Fruit fly (Drosophila melanogaster) whole organism, embryonic: ENCODE results near the gene sunz.
A peak's percentile ranks its signal among the peaks of the same experiment; 100 is the strongest.

Experiments
- Bgb ChIP-seq: fragments of 200-800 bp; sonication (Bioruptor generic); IDR thresholded peaks from 2 replicates; pipeline ENCODE4 v1.3.6; 2022; ENCODE audit warnings: missing biosample characterization, missing genetic modification characterization; ENCODE audit not compliant: partially characterized antibody
- CG10462 ChIP-seq: fragments of 200-800 bp; sonication (Bioruptor generic); optimal IDR thresholded peaks from 2 replicates; lab custom pipeline; 2016; ENCODE audit warnings: missing biosample characterization, missing genetic modification characterization
- CG10979 ChIP-seq: fragments of 200-800 bp; sonication (Bioruptor generic); optimal IDR thresholded peaks from 2 replicates; lab custom pipeline; 2018; ENCODE audit warnings: missing biosample characterization, mild to moderate bottlenecking, missing genetic modification characterization, moderate library complexity
- CG12391 ChIP-seq: fragments of 200-800 bp; sonication (Bioruptor generic); optimal IDR thresholded peaks from 3 replicates; lab custom pipeline; 2018; ENCODE audit warnings: missing biosample characterization, mild to moderate bottlenecking, missing genetic modification characterization, moderate library complexity
- CG16815 ChIP-seq: fragments of 200-800 bp; sonication (Bioruptor generic); optimal IDR thresholded peaks from 3 replicates; lab custom pipeline; 2017; ENCODE audit warnings: missing biosample characterization, mild to moderate bottlenecking, missing genetic modification characterization
- CG17186 ChIP-seq: fragments of 200-800 bp; sonication (Bioruptor generic); optimal IDR thresholded peaks from 3 replicates; lab custom pipeline; 2017; ENCODE audit warnings: missing biosample characterization, missing genetic modification reagents, missing genetic modification characterization
- CG17361 ChIP-seq: fragments of 200-800 bp; sonication (Bioruptor generic); IDR thresholded peaks from 3 replicates; pipeline ENCODE4 v1.3.6; 2022; ENCODE audit warnings: missing biosample characterization, missing genetic modification characterization
- CG17612 ChIP-seq: fragments of 200-800 bp; sonication (Bioruptor generic); IDR thresholded peaks from 2 replicates; pipeline ENCODE4 v1.3.6; 2022; ENCODE audit warnings: missing biosample characterization, missing genetic modification characterization
- CG2712 ChIP-seq: fragments of 200-800 bp; optimal IDR thresholded peaks from 3 replicates; lab custom pipeline; 2019; ENCODE audit warnings: missing biosample characterization, mild to moderate bottlenecking, missing genetic modification characterization, moderate library complexity
- CG2875 ChIP-seq: fragments of 200-800 bp; sonication (Bioruptor generic); optimal IDR thresholded peaks from 2 replicates; lab custom pipeline; 2017; ENCODE audit warnings: missing biosample characterization, mild to moderate bottlenecking, missing genetic modification characterization, missing genetic modification reagents
- CG2889 ChIP-seq: fragments of 200-800 bp; sonication (Bioruptor generic); IDR thresholded peaks from 3 replicates; pipeline ENCODE4 v1.3.6; 2022; ENCODE audit warnings: missing biosample characterization, missing genetic modification characterization
- CG3065 ChIP-seq: fragments of 200-800 bp; sonication (Bioruptor generic); optimal IDR thresholded peaks from 2 replicates; lab custom pipeline; 2016; ENCODE audit warnings: missing biosample characterization, missing genetic modification characterization
- CG31441 ChIP-seq: fragments of 200-800 bp; sonication (Bioruptor generic); IDR thresholded peaks from 2 replicates; pipeline ENCODE4 v1.3.6; 2022; ENCODE audit warnings: missing biosample characterization, missing genetic modification characterization
- CG3163 ChIP-seq: fragments of 200-800 bp; sonication (Bioruptor generic); optimal IDR thresholded peaks from 3 replicates; lab custom pipeline; 2016; ENCODE audit warnings: missing biosample characterization, missing genetic modification characterization
- CG33557 ChIP-seq: fragments of 200-800 bp; sonication (Bioruptor generic); optimal IDR thresholded peaks from 2 replicates; lab custom pipeline; 2019; ENCODE audit warnings: missing biosample characterization, mild to moderate bottlenecking, missing genetic modification characterization, moderate library complexity
- CG34422 ChIP-seq: fragments of 200-800 bp; sonication (Bioruptor generic); IDR thresholded peaks from 3 replicates; pipeline ENCODE4 v1.3.6; 2022; ENCODE audit warnings: missing biosample characterization, missing genetic modification characterization
- CG6854 ChIP-seq: fragments of 200-800 bp; sonication (Bioruptor generic); optimal IDR thresholded peaks from 3 replicates; lab custom pipeline; 2017; ENCODE audit warnings: missing biosample characterization, mild to moderate bottlenecking, missing genetic modification characterization
- CG7271 ChIP-seq: fragments of 200-800 bp; sonication (Bioruptor generic); optimal IDR thresholded peaks from 2 replicates; lab custom pipeline; 2018; ENCODE audit warnings: missing biosample characterization, mild to moderate bottlenecking, missing genetic modification characterization, moderate library complexity
- CG7963 ChIP-seq: fragments of 200-800 bp; sonication (Bioruptor generic); IDR thresholded peaks from 3 replicates; pipeline ENCODE4 v1.3.6; 2022; ENCODE audit warnings: missing biosample characterization, missing genetic modification characterization; ENCODE audit not compliant: partially characterized antibody
- CG8924 ChIP-seq: fragments of 200-800 bp; optimal IDR thresholded peaks from 3 replicates; lab custom pipeline; 2019; ENCODE audit warnings: missing biosample characterization, mild to moderate bottlenecking, missing genetic modification characterization, moderate library complexity
- Chrac-16 ChIP-seq: fragments of 200-800 bp; sonication (Bioruptor generic); optimal IDR thresholded peaks from 3 replicates; lab custom pipeline; 2016; ENCODE audit warnings: missing biosample characterization, missing genetic modification characterization
- Doc3 ChIP-seq: fragments of 200-800 bp; sonication (Bioruptor generic); IDR thresholded peaks from 3 replicates; pipeline ENCODE4 v1.3.6; 2022; ENCODE audit warnings: missing biosample characterization, missing genetic modification characterization; ENCODE audit not compliant: partially characterized antibody
- Elba2 ChIP-seq: fragments of 200-800 bp; sonication (Bioruptor generic); optimal IDR thresholded peaks from 3 replicates; lab custom pipeline; 2016; ENCODE audit warnings: missing biosample characterization, missing genetic modification characterization
- Ets97D ChIP-seq: fragments of 200-800 bp; sonication (Bioruptor generic); optimal IDR thresholded peaks from 3 replicates; lab custom pipeline; 2016; ENCODE audit warnings: missing biosample characterization, missing genetic modification characterization
- Hand ChIP-seq: fragments of 200-800 bp; sonication (Bioruptor generic); optimal IDR thresholded peaks from 2 replicates; lab custom pipeline; 2017; ENCODE audit warnings: mild to moderate bottlenecking, missing biosample characterization, missing genetic modification reagents, missing genetic modification characterization
- Jarid2 ChIP-seq: fragments of 200-800 bp; sonication (Bioruptor generic); optimal IDR thresholded peaks from 3 replicates; lab custom pipeline; 2017; ENCODE audit warnings: mild to moderate bottlenecking, missing biosample characterization, missing genetic modification reagents, missing genetic modification characterization
- Lim3 ChIP-seq: fragments of 200-800 bp; sonication (Bioruptor generic); IDR thresholded peaks from 2 replicates; pipeline ENCODE4 v1.3.6; 2022; ENCODE audit warnings: missing biosample characterization, missing genetic modification characterization
- NK7.1 ChIP-seq: fragments of 200-800 bp; sonication (Bioruptor generic); optimal IDR thresholded peaks from 3 replicates; lab custom pipeline; 2016; ENCODE audit warnings: missing biosample characterization, missing genetic modification characterization
- Sin3A ChIP-seq: fragments of >200 bp; optimal IDR thresholded peaks from 2 replicates; lab custom pipeline; 2018
- Six4 ChIP-seq: fragments of 200-800 bp; sonication (Bioruptor generic); optimal IDR thresholded peaks from 2 replicates; lab custom pipeline; 2016; ENCODE audit warnings: missing biosample characterization, missing genetic modification characterization
- Sry-β ChIP-seq: fragments of 200-800 bp; sonication (Bioruptor generic); optimal IDR thresholded peaks from 2 replicates; lab custom pipeline; 2018; ENCODE audit warnings: missing biosample characterization, mild to moderate bottlenecking, missing genetic modification characterization, moderate library complexity
- Stat92E ChIP-seq, 3 experiments: fragments of >200 bp in 2 of 3; fragments of 200-800 bp in 1 of 3; sonication (Bioruptor generic) in 1 of 3; optimal IDR thresholded peaks; 2 replicates each; lab custom pipeline; 2017 to 2019; ENCODE audit warnings: missing biosample characterization in 3 of 3, missing genetic modification characterization in 3 of 3, mild to moderate bottlenecking in 1 of 3, moderate library complexity in 1 of 3
- ase ChIP-seq: fragments of 200-800 bp; sonication (Bioruptor generic); IDR thresholded peaks from 3 replicates; pipeline ENCODE4 v1.3.6; 2022; ENCODE audit warnings: missing biosample characterization, missing genetic modification characterization
- btn ChIP-seq: fragments of 200-800 bp; sonication (Bioruptor generic); optimal IDR thresholded peaks from 2 replicates; lab custom pipeline; 2016; ENCODE audit warnings: missing biosample characterization, missing genetic modification characterization
- chif ChIP-seq, 2 experiments: fragments of 200-800 bp; sonication (Bioruptor generic); optimal IDR thresholded peaks; 3 replicates each; lab custom pipeline; 2016; ENCODE audit warnings: missing biosample characterization in 2 of 2, missing genetic modification characterization in 2 of 2
- chinmo ChIP-seq: fragments of 200-800 bp; sonication (Bioruptor generic); IDR thresholded peaks from 4 replicates; pipeline ENCODE4 v1.3.6; 2022; ENCODE audit warnings: missing biosample characterization, missing genetic modification characterization; ENCODE audit not compliant: partially characterized antibody
- chm ChIP-seq: fragments of 200-800 bp; sonication (Bioruptor generic); IDR thresholded peaks from 2 replicates; pipeline ENCODE4 v1.3.6; 2022; ENCODE audit warnings: missing biosample characterization, missing genetic modification characterization
- crol ChIP-seq: fragments of 200-800 bp; sonication (Bioruptor generic); IDR thresholded peaks from 2 replicates; pipeline ENCODE4 v1.3.6; 2022; ENCODE audit warnings: missing biosample characterization, missing genetic modification characterization
- dan ChIP-seq: fragments of 200-800 bp; sonication (Bioruptor generic); IDR thresholded peaks from 2 replicates; pipeline ENCODE4 v1.3.6; 2022; ENCODE audit warnings: missing biosample characterization, missing genetic modification characterization
- dmrt11E ChIP-seq: fragments of 200-800 bp; sonication (Bioruptor generic); optimal IDR thresholded peaks from 3 replicates; lab custom pipeline; 2018; ENCODE audit warnings: missing biosample characterization, mild to moderate bottlenecking, missing genetic modification characterization, moderate library complexity
- dysf ChIP-seq: fragments of 200-800 bp; sonication (Bioruptor generic); IDR thresholded peaks from 3 replicates; pipeline ENCODE4 v1.3.6; 2022; ENCODE audit warnings: missing biosample characterization, missing genetic modification characterization
- eve ChIP-seq, 2 experiments: fragments of >200 bp; optimal IDR thresholded peaks; 2 replicates each; lab custom pipeline; 2017; ENCODE audit warnings: missing biosample characterization in 2 of 2, missing genetic modification characterization in 2 of 2
- fru ChIP-seq: fragments of >200 bp; optimal IDR thresholded peaks from 2 replicates; lab custom pipeline; 2017
- gcm ChIP-seq: fragments of 200-800 bp; sonication (Bioruptor generic); optimal IDR thresholded peaks from 2 replicates; lab custom pipeline; 2019; ENCODE audit warnings: missing biosample characterization, mild to moderate bottlenecking, missing genetic modification characterization, moderate library complexity
- gsb-n ChIP-seq: fragments of 200-800 bp; sonication (Bioruptor generic); optimal IDR thresholded peaks from 3 replicates; lab custom pipeline; 2018; ENCODE audit warnings: missing biosample characterization, mild to moderate bottlenecking, missing genetic modification characterization
- ham ChIP-seq: fragments of 200-800 bp; sonication (Bioruptor generic); IDR thresholded peaks from 2 replicates; pipeline ENCODE4 v1.3.6; 2022; ENCODE audit warnings: missing biosample characterization, missing genetic modification characterization
- lola ChIP-seq, 3 experiments: fragments of >200 bp in 2 of 3; fragments of 200-800 bp in 1 of 3; sonication (Bioruptor generic) in 1 of 3; optimal IDR thresholded peaks; 2 replicates each; lab custom pipeline; 2017 to 2019; ENCODE audit warnings: missing biosample characterization in 3 of 3, missing genetic modification characterization in 3 of 3, mild to moderate bottlenecking in 1 of 3, moderate library complexity in 1 of 3
- sens ChIP-seq: fragments of 200-800 bp; sonication (Bioruptor generic); peaks from one replicate; lab custom pipeline; 2016; ENCODE audit warnings: missing biosample characterization, missing genetic modification characterization
- unpg ChIP-seq: fragments of 200-800 bp; sonication (Bioruptor generic); optimal IDR thresholded peaks from 3 replicates; lab custom pipeline; 2018; ENCODE audit warnings: missing biosample characterization, mild to moderate bottlenecking, missing genetic modification characterization, moderate library complexity
- zf30C ChIP-seq: fragments of 200-800 bp; sonication (Bioruptor generic); optimal IDR thresholded peaks from 3 replicates; lab custom pipeline; 2018; ENCODE audit warnings: missing biosample characterization, mild to moderate bottlenecking, missing genetic modification characterization
- zfh1 ChIP-seq: fragments of 200-800 bp; sonication (Bioruptor generic); IDR thresholded peaks from 3 replicates; pipeline ENCODE4 v1.3.6; 2022; ENCODE audit warnings: missing biosample characterization, missing genetic modification characterization

The sunz gene

dm6 chr3R:6674548-6674947 is 44.6 kb downstream of the sunz start:
- no peak for TF ChIP-seq CG7271 (tag; lab: Kevin White, UChicago)
- TF ChIP-seq zf30C (GFP tag; lab: Kevin White, UChicago) = peak; percentile 22
- TF ChIP-seq CG12391 (tag; lab: Kevin White, UChicago) = peak; percentile 25
- TF ChIP-seq ham (GFP tag; lab: Robert Waterston, UW) = no peak
- no peak for TF ChIP-seq ase (GFP tag; lab: Robert Waterston, UW)
- peak; percentile 79 for TF ChIP-seq sens (GFP tag; lab: Kevin White, UChicago)
- TF ChIP-seq dan (GFP tag; lab: Robert Waterston, UW) = no peak
- TF ChIP-seq CG7963 = no peak
- peak; percentile 9 for TF ChIP-seq Six4 (GFP tag; lab: Kevin White, UChicago)
- 0 out of 3 replicates have a peak, but pooled peaks have one; percentile 11 for TF ChIP-seq dysf (GFP tag; lab: Robert Waterston, UW)
- TF ChIP-seq lola (GFP tag; optimal IDR thresholded peaks at IDR 0.05; lab: Kevin White, UChicago) = peak in 1 of 3 experiments; percentile 64
- 0 out of 2 replicates have a peak, but pooled peaks have one; percentile 31 for TF ChIP-seq crol
- TF ChIP-seq chinmo (GFP tag; lab: Robert Waterston, UW) = no peak
- TF ChIP-seq CG2875 (GFP tag; lab: Kevin White, UChicago) = peak; percentile 41
- peak; percentile 71 for TF ChIP-seq dmrt11E (tag; lab: Kevin White, UChicago)
- TF ChIP-seq chif (GFP tag; optimal IDR thresholded peaks at IDR 0.05; lab: Kevin White, UChicago) = peak in 1 of 2 experiments; percentile 42
- no peak for TF ChIP-seq btn (GFP tag; lab: Kevin White, UChicago)
- TF ChIP-seq CG6854 (GFP tag; lab: Kevin White, UChicago) = no peak
- no peak for TF ChIP-seq CG2889
- no peak for TF ChIP-seq CG10462 (GFP tag; lab: Kevin White, UChicago)
- no peak for TF ChIP-seq Sry-β (GFP tag; lab: Kevin White, UChicago)
- TF ChIP-seq CG16815 (GFP tag; lab: Kevin White, UChicago) = no peak
- no peak for TF ChIP-seq Hand
- TF ChIP-seq CG34422 (GFP tag; lab: Robert Waterston, UW) = 0 out of 3 replicates have a peak, but pooled peaks have one; percentile 31
- no peak for TF ChIP-seq fru (lab: Kevin White, UChicago)
- TF ChIP-seq CG10979 = peak; percentile 69
- no peak for TF ChIP-seq Chrac-16 (GFP tag; lab: Kevin White, UChicago)
- TF ChIP-seq Doc3 (GFP tag; lab: Robert Waterston, UW) = no peak
- no peak for TF ChIP-seq chm (GFP tag; lab: Robert Waterston, UW)
- TF ChIP-seq zfh1 (GFP tag; lab: Robert Waterston, UW) = 0 out of 3 replicates have a peak, but pooled peaks have one; percentile 12
- TF ChIP-seq CG17361 = peak; percentile 50; the same call in 1 of the 3 replicates
- TF ChIP-seq gcm = peak; percentile 0
- TF ChIP-seq CG3065 = no peak
- TF ChIP-seq Ets97D (GFP tag; lab: Kevin White, UChicago) = no peak
- peak; percentile 31; the same call in 1 of the 2 replicates for TF ChIP-seq CG31441 (GFP tag; lab: Robert Waterston, UW)
- no peak for TF ChIP-seq CG3163 (GFP tag; lab: Kevin White, UChicago)
- TF ChIP-seq eve (GFP tag; optimal IDR thresholded peaks at IDR 0.05; lab: Kevin White, UChicago) = no peak
- TF ChIP-seq Sin3A = no peak
- TF ChIP-seq unpg (GFP tag; lab: Kevin White, UChicago) = no peak
- no peak for TF ChIP-seq CG17612
- TF ChIP-seq CG17186 (GFP tag; lab: Kevin White, UChicago) = no peak
- TF ChIP-seq CG2712 (tag; lab: Kevin White, UChicago) = peak; percentile 67
- TF ChIP-seq NK7.1 (GFP tag; lab: Kevin White, UChicago) = no peak
- no peak for TF ChIP-seq Stat92E (GFP tag; optimal IDR thresholded peaks at IDR 0.05; lab: Kevin White, UChicago)
- peak; percentile 1 for TF ChIP-seq CG33557 (GFP tag; lab: Kevin White, UChicago)
- no peak for TF ChIP-seq CG8924 (tag; lab: Kevin White, UChicago)
- no peak for TF ChIP-seq Lim3
- no peak for TF ChIP-seq Elba2 (GFP tag; lab: Kevin White, UChicago)
- TF ChIP-seq Bgb (GFP tag; lab: Robert Waterston, UW) = no peak
- peak; percentile 29 for TF ChIP-seq gsb-n
- TF ChIP-seq Jarid2 (GFP tag; lab: Kevin White, UChicago) = no peak
